Fruit fly (Drosophila melanogaster) whole organism, adult: ENCODE results near the gene CG10958.

ENCODE experiments used
- CG12768 ChIP-seq: fragments of 200-800 bp; sonication (Bioruptor generic); optimal IDR thresholded peaks from 2 replicates; lab custom pipeline; 2017; ENCODE audit warnings: missing biosample characterization, missing genetic modification characterization, mild to moderate bottlenecking, moderate library complexity, missing genetic modification reagents
- CG7045 ChIP-seq: fragments of 200-800 bp; sonication (Bioruptor generic); optimal IDR thresholded peaks from 2 replicates; lab custom pipeline; 2017; ENCODE audit warnings: missing biosample characterization, mild to moderate bottlenecking, missing genetic modification characterization
- Crg-1 ChIP-seq: fragments of 200-800 bp; sonication (Bioruptor generic); optimal IDR thresholded peaks from 2 replicates; lab custom pipeline; 2016; ENCODE audit warnings: missing biosample characterization, missing genetic modification characterization
- Mnt ChIP-seq: fragments of 200-800 bp; sonication (Bioruptor generic); optimal IDR thresholded peaks from 2 replicates; lab custom pipeline; 2016; ENCODE audit warnings: missing biosample characterization, mild to moderate bottlenecking, missing genetic modification characterization
- tj ChIP-seq: fragments of 200-800 bp; sonication (Bioruptor generic); optimal IDR thresholded peaks from 3 replicates; lab custom pipeline; 2017; ENCODE audit warnings: missing biosample characterization, mild to moderate bottlenecking, missing genetic modification characterization, moderate library complexity
- toe ChIP-seq: fragments of 200-800 bp; sonication (Bioruptor generic); optimal IDR thresholded peaks from 2 replicates; lab custom pipeline; 2016; ENCODE audit warnings: missing biosample characterization, missing genetic modification characterization

DNA sequence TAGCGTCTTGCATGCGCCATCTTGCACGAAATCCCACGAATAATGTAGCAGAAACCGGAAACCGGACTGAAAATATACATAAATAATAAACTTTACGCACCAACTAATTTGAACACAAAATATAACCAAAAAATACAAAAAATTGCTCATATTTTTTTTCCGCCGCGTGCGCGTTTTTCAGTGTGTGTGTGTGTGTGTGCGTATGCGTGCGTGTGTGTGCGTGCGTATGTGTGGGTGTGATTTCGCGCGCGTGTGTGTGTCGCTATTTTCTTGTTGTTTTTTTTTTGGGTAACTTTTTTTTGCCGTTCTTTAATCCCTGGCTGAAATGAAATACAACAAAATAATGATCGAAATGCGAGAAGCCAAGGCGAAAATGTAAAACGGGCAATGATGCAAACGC lies 46.9 kb downstream of the CG10958 start:
- TF ChIP-seq CG7045 (GFP tag; lab: Kevin White, UChicago) (no peak), Crg-1 (GFP tag; lab: Kevin White, UChicago) (no peak), tj (GFP tag; lab: Kevin White, UChicago) (no peak), Mnt (GFP tag; lab: Kevin White, UChicago) (no peak), toe (GFP tag; lab: Kevin White, UChicago) (no peak), CG12768 (GFP tag; lab: Kevin White, UChicago) (no peak)
